Worm (Caenorhabditis elegans): ENCODE results near the gene clec-48.

DNA sequence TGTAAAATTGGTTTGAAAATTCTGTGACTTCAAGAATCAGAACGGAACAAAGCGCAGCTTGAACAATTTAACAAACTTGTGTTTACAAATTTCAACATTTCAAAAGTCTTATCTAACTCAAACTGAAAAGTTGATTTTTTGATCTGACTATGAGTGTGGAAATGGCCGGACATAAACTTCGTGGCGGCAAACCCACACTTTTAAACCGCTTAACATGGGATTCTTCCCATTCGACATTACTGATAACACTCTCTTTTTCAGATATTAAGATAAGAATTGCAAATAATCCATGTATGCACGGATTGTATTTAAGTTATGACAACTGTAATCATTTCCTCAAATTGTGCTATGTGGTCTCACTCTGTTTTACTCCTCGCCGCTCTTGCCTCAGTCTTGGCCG is 33.3 kb downstream of the clec-48 start, which contains the start of gene clec-42:
- no peak for TF ChIP-seq mel-28 (tag; optimal IDR thresholded peaks at IDR 0.05; ENCODE audit: borderline replicate concordance)
- no peak for TF ChIP-seq athp-1 (tag; optimal IDR thresholded peaks at IDR 0.05)
- TF ChIP-seq dpl-1 (GFP tag; optimal IDR thresholded peaks at IDR 0.05): no peak
- no peak for TF ChIP-seq lin-35 (GFP tag; optimal IDR thresholded peaks at IDR 0.05)

All from whole organism, young adult.